Fruit fly (Drosophila melanogaster) whole organism, prepupa: Measurements from ENCODE around the gene CG6567.
A peak's percentile ranks its signal among the peaks of the same experiment; 100 is the strongest.

Experiments
- CG11902 ChIP-seq: fragments of 200-800 bp; sonication (Bioruptor generic); optimal IDR thresholded peaks from 3 replicates; lab custom pipeline; 2016; ENCODE audit warnings: missing biosample characterization, missing genetic modification characterization
- CG1621 ChIP-seq: fragments of 200-800 bp; sonication (Bioruptor generic); optimal IDR thresholded peaks from 3 replicates; lab custom pipeline; 2018; ENCODE audit warnings: missing biosample characterization, mild to moderate bottlenecking, missing genetic modification characterization
- CG31627 ChIP-seq: fragments of 200-800 bp; sonication (Bioruptor generic); optimal IDR thresholded peaks from 3 replicates; lab custom pipeline; 2016; ENCODE audit warnings: missing biosample characterization, missing genetic modification characterization
- CG34406 ChIP-seq: fragments of 200-800 bp; sonication (Bioruptor generic); optimal IDR thresholded peaks from 3 replicates; lab custom pipeline; 2016; ENCODE audit warnings: missing biosample characterization, missing genetic modification characterization
- CG4318 ChIP-seq: fragments of 200-800 bp; sonication (Bioruptor generic); optimal IDR thresholded peaks from 3 replicates; lab custom pipeline; 2017; ENCODE audit warnings: missing biosample characterization, mild to moderate bottlenecking, missing genetic modification characterization
- CG6163 ChIP-seq: fragments of 200-800 bp; sonication (Bioruptor generic); IDR thresholded peaks from 3 replicates; pipeline ENCODE4 v1.3.6; 2022; ENCODE audit warnings: missing biosample characterization, missing genetic modification characterization
- CG6276 ChIP-seq: fragments of 200-800 bp; sonication (Bioruptor generic); optimal IDR thresholded peaks from 2 replicates; lab custom pipeline; 2017; ENCODE audit warnings: missing biosample characterization, mild to moderate bottlenecking, missing genetic modification characterization
- CG6792 ChIP-seq: fragments of 200-800 bp; sonication (Bioruptor generic); optimal IDR thresholded peaks from 3 replicates; lab custom pipeline; 2016; ENCODE audit warnings: missing biosample characterization, missing genetic modification characterization
- CG6854 ChIP-seq: fragments of 200-800 bp; sonication (Bioruptor generic); optimal IDR thresholded peaks from 2 replicates; lab custom pipeline; 2017; ENCODE audit warnings: missing biosample characterization, mild to moderate bottlenecking, missing genetic modification characterization
- CG8119 ChIP-seq: fragments of 200-800 bp; sonication (Bioruptor generic); IDR thresholded peaks from 3 replicates; pipeline ENCODE4 v1.3.6; 2022; ENCODE audit warnings: missing biosample characterization, missing genetic modification characterization
- CG8319 ChIP-seq: fragments of 200-800 bp; sonication (Bioruptor generic); optimal IDR thresholded peaks from 3 replicates; lab custom pipeline; 2016; ENCODE audit warnings: missing biosample characterization, missing genetic modification characterization
- CG9139 ChIP-seq: fragments of 200-800 bp; sonication (Bioruptor generic); optimal IDR thresholded peaks from 3 replicates; lab custom pipeline; 2017; ENCODE audit warnings: missing biosample characterization, mild to moderate bottlenecking, missing genetic modification characterization
- Eip75B ChIP-seq: fragments of 200-800 bp; sonication (Bioruptor generic); optimal IDR thresholded peaks from 3 replicates; lab custom pipeline; 2016; ENCODE audit warnings: missing biosample characterization, missing genetic modification characterization
- Eip93F ChIP-seq: fragments of 200-800 bp; sonication (Bioruptor generic); optimal IDR thresholded peaks from 2 replicates; lab custom pipeline; 2016; ENCODE audit warnings: missing biosample characterization, mild to moderate bottlenecking, missing genetic modification characterization
- Ets96B ChIP-seq: fragments of 200-800 bp; optimal IDR thresholded peaks from 2 replicates; lab custom pipeline; 2019; ENCODE audit warnings: missing biosample characterization, mild to moderate bottlenecking, missing genetic modification characterization, moderate library complexity
- Gug ChIP-seq: fragments of 200-800 bp; sonication (Bioruptor generic); IDR thresholded peaks from 2 replicates; pipeline ENCODE4 v1.3.6; 2022; ENCODE audit warnings: missing biosample characterization, missing genetic modification characterization
- Hr39 ChIP-seq: fragments of 200-800 bp; sonication (Bioruptor generic); optimal IDR thresholded peaks from 2 replicates; lab custom pipeline; 2016; ENCODE audit warnings: missing biosample characterization, missing genetic modification characterization
- Hr4 ChIP-seq: fragments of 200-800 bp; sonication (Bioruptor generic); optimal IDR thresholded peaks from 3 replicates; lab custom pipeline; 2016; ENCODE audit warnings: missing biosample characterization, missing genetic modification characterization
- Lpt ChIP-seq: fragments of 200-800 bp; sonication (Bioruptor generic); optimal IDR thresholded peaks from 3 replicates; lab custom pipeline; 2016; ENCODE audit warnings: missing biosample characterization, missing genetic modification characterization
- Met ChIP-seq: fragments of 200-800 bp; sonication (Bioruptor generic); optimal IDR thresholded peaks from 3 replicates; lab custom pipeline; 2016; ENCODE audit warnings: missing biosample characterization, missing genetic modification characterization
- OdsH ChIP-seq: fragments of 200-800 bp; sonication (Bioruptor generic); optimal IDR thresholded peaks from 3 replicates; lab custom pipeline; 2016; ENCODE audit warnings: missing biosample characterization, missing genetic modification characterization
- Sox102F ChIP-seq: fragments of 200-800 bp; sonication (Bioruptor generic); optimal IDR thresholded peaks from 2 replicates; lab custom pipeline; 2016; ENCODE audit warnings: missing biosample characterization, mild to moderate bottlenecking, missing genetic modification characterization
- achi ChIP-seq: fragments of 200-800 bp; sonication (Bioruptor generic); optimal IDR thresholded peaks from 3 replicates; lab custom pipeline; 2016; ENCODE audit warnings: missing biosample characterization, missing genetic modification characterization
- acj6 ChIP-seq: fragments of 200-800 bp; sonication (Bioruptor generic); optimal IDR thresholded peaks from 3 replicates; lab custom pipeline; 2016; ENCODE audit warnings: missing biosample characterization, missing genetic modification characterization
- eg ChIP-seq: fragments of 200-800 bp; sonication (Bioruptor generic); IDR thresholded peaks from 3 replicates; pipeline ENCODE4 v1.3.6; 2022; ENCODE audit warnings: missing biosample characterization, missing genetic modification characterization
- esn ChIP-seq: fragments of 200-800 bp; sonication (Bioruptor generic); optimal IDR thresholded peaks from 2 replicates; lab custom pipeline; 2016; ENCODE audit warnings: missing biosample characterization, mild to moderate bottlenecking, missing genetic modification characterization, moderate library complexity
- fd59A ChIP-seq: fragments of 200-800 bp; sonication (Bioruptor generic); optimal IDR thresholded peaks from 2 replicates; lab custom pipeline; 2017; ENCODE audit warnings: missing biosample characterization, mild to moderate bottlenecking, missing genetic modification characterization, missing genetic modification reagents
- lz ChIP-seq: fragments of 200-800 bp; sonication (Bioruptor generic); optimal IDR thresholded peaks from 3 replicates; lab custom pipeline; 2016; ENCODE audit warnings: missing biosample characterization, missing genetic modification characterization
- net ChIP-seq: fragments of 200-800 bp; sonication (Bioruptor generic); optimal IDR thresholded peaks from 3 replicates; lab custom pipeline; 2016; ENCODE audit warnings: missing biosample characterization, missing genetic modification characterization
- pdm3 ChIP-seq: fragments of 200-800 bp; sonication (Bioruptor generic); optimal IDR thresholded peaks from 3 replicates; lab custom pipeline; 2016; ENCODE audit warnings: missing biosample characterization, missing genetic modification characterization
- salr ChIP-seq, 2 experiments: fragments of 200-800 bp; sonication (Bioruptor generic); optimal IDR thresholded peaks; 3 replicates each; lab custom pipeline; 2016 to 2018; ENCODE audit warnings: missing biosample characterization in 2 of 2, missing genetic modification characterization in 2 of 2, mild to moderate bottlenecking in 1 of 2
- spab ChIP-seq: fragments of 200-800 bp; sonication (Bioruptor generic); optimal IDR thresholded peaks from 2 replicates; lab custom pipeline; 2017; ENCODE audit warnings: missing biosample characterization, mild to moderate bottlenecking, missing genetic modification characterization, missing genetic modification reagents
- ss ChIP-seq, 2 experiments: fragments of 200-800 bp; sonication (Bioruptor generic); optimal IDR thresholded peaks; 2 replicates in 1 of 2; 3 replicates in 1 of 2; lab custom pipeline; 2017 to 2018; ENCODE audit warnings: mild to moderate bottlenecking in 2 of 2, missing biosample characterization in 2 of 2, missing genetic modification characterization in 2 of 2, moderate library complexity in 1 of 2
- svp ChIP-seq: fragments of 200-800 bp; sonication (Bioruptor generic); peaks from one replicate; lab custom pipeline; 2016; ENCODE audit warnings: missing biosample characterization, missing genetic modification characterization
- vri ChIP-seq: fragments of 200-800 bp; sonication (Bioruptor generic); optimal IDR thresholded peaks from 3 replicates; lab custom pipeline; 2016; ENCODE audit warnings: missing biosample characterization, mild to moderate bottlenecking, missing genetic modification characterization

CG6567 gene

dm6 chr3R:10875515-10876434 is 21.5 kb upstream of the CG6567 start, which contains the start of gene Sodh2 (continued):
- TF ChIP-seq CG1621 (tag; lab: Kevin White, UChicago): no peak
- peak; percentile 53 for TF ChIP-seq CG6792 (GFP tag; lab: Kevin White, UChicago)
- TF ChIP-seq lz (GFP tag; lab: Kevin White, UChicago): peak; percentile 53
- TF ChIP-seq spab: peak; percentile 35
- TF ChIP-seq fd59A (GFP tag; lab: Kevin White, UChicago): no peak
- TF ChIP-seq CG4318 (GFP tag; lab: Kevin White, UChicago): no peak
- peak; percentile 43 for TF ChIP-seq Lpt (GFP tag; lab: Kevin White, UChicago)
- TF ChIP-seq Gug (GFP tag; lab: Robert Waterston, UW): peak; percentile 53; the same call in 1 of the 2 replicates
- peak; percentile 72 for TF ChIP-seq Hr4 (GFP tag; lab: Kevin White, UChicago)
- TF ChIP-seq Sox102F: peak; percentile 77
- peak in 1 of 2 experiments; percentile 54 for TF ChIP-seq salr (GFP tag; optimal IDR thresholded peaks at IDR 0.05; lab: Kevin White, UChicago)
- peak; percentile 78 for TF ChIP-seq CG6854 (GFP tag; lab: Kevin White, UChicago)
- TF ChIP-seq CG9139: peak; percentile 42
- peak; percentile 56 for TF ChIP-seq net (GFP tag; lab: Kevin White, UChicago)
- TF ChIP-seq eg (GFP tag; lab: Robert Waterston, UW): peak; percentile 88
- TF ChIP-seq achi (GFP tag; lab: Kevin White, UChicago): peak; percentile 68
- peak; percentile 50 for TF ChIP-seq Eip93F (GFP tag; lab: Kevin White, UChicago)
- no peak for TF ChIP-seq Eip75B
- peak; percentile 66 for TF ChIP-seq CG6163 (GFP tag; lab: Robert Waterston, UW)
- peak; percentile 56 for TF ChIP-seq CG6276
- TF ChIP-seq CG34406: peak; percentile 67
- peak; percentile 58 for TF ChIP-seq Ets96B (tag; lab: Kevin White, UChicago)
- TF ChIP-seq esn (GFP tag; lab: Kevin White, UChicago): peak; percentile 77

- no peak for TF ChIP-seq fd59A (GFP tag; lab: Kevin White, UChicago)
- TF ChIP-seq Hr39: no peak
- TF ChIP-seq Met (GFP tag; lab: Kevin White, UChicago): no peak
- no peak for TF ChIP-seq OdsH (GFP tag; lab: Kevin White, UChicago)
- TF ChIP-seq Ets96B (tag; lab: Kevin White, UChicago): no peak
- TF ChIP-seq CG11902: no peak
- TF ChIP-seq pdm3 (GFP tag; lab: Kevin White, UChicago): no peak
- TF ChIP-seq acj6 (GFP tag; lab: Kevin White, UChicago): no peak
- no peak for TF ChIP-seq CG31627 (GFP tag; lab: Kevin White, UChicago)
- TF ChIP-seq Lpt (GFP tag; lab: Kevin White, UChicago): no peak
- no peak for TF ChIP-seq CG9139
- no peak for TF ChIP-seq lz (GFP tag; lab: Kevin White, UChicago)
- TF ChIP-seq svp (GFP tag; lab: Kevin White, UChicago): no peak
- TF ChIP-seq CG6854 (GFP tag; lab: Kevin White, UChicago): no peak
- no peak for TF ChIP-seq vri (GFP tag; lab: Kevin White, UChicago)
- no peak for TF ChIP-seq CG6792 (GFP tag; lab: Kevin White, UChicago)
- TF ChIP-seq Hr4 (GFP tag; lab: Kevin White, UChicago): no peak
- TF ChIP-seq CG8119: no peak
- TF ChIP-seq CG8319 (GFP tag; lab: Kevin White, UChicago): no peak
- TF ChIP-seq ss (GFP tag; optimal IDR thresholded peaks at IDR 0.05; lab: Kevin White, UChicago): no peak
- TF ChIP-seq, all 60 proteins: peak for 0
These were observed 18.6 kb upstream of the CG6567 start, which contains the start of gene CG4596 for dm6 chr3R:10872820-10873219. CG4596 (plus strand) TSS chr3R:10873038.
